Fruit fly (Drosophila melanogaster) whole organism, prepupa: ENCODE measurements around the gene cbt.

Source experiments
- Blimp-1 ChIP-seq: fragments of 200-800 bp; sonication (Bioruptor generic); optimal IDR thresholded peaks from 3 replicates; lab custom pipeline; 2017; ENCODE audit warnings: missing biosample characterization, missing genetic modification characterization, mild to moderate bottlenecking, moderate library complexity, missing genetic modification reagents
- CG10669 ChIP-seq: fragments of 200-800 bp; sonication (Bioruptor generic); optimal IDR thresholded peaks from 3 replicates; lab custom pipeline; 2018; ENCODE audit warnings: missing biosample characterization, mild to moderate bottlenecking, missing genetic modification characterization, moderate library complexity
- CG11294 ChIP-seq: fragments of 200-800 bp; sonication (Bioruptor generic); IDR thresholded peaks from 2 replicates; pipeline ENCODE4 v1.3.6; 2022; ENCODE audit warnings: missing biosample characterization, missing genetic modification characterization
- CG11762 ChIP-seq: fragments of 200-800 bp; sonication (Bioruptor generic); optimal IDR thresholded peaks from 3 replicates; lab custom pipeline; 2016; ENCODE audit warnings: missing biosample characterization, missing genetic modification characterization; ENCODE audit not compliant: insufficient read depth
- CG11902 ChIP-seq: fragments of 200-800 bp; sonication (Bioruptor generic); optimal IDR thresholded peaks from 3 replicates; lab custom pipeline; 2016; ENCODE audit warnings: missing biosample characterization, missing genetic modification characterization
- CG15336 ChIP-seq: fragments of 200-800 bp; sonication (Bioruptor generic); IDR thresholded peaks from 2 replicates; pipeline ENCODE4 v1.3.6; 2022; ENCODE audit warnings: missing biosample characterization, missing genetic modification characterization
- CG1621 ChIP-seq: fragments of 200-800 bp; sonication (Bioruptor generic); optimal IDR thresholded peaks from 3 replicates; lab custom pipeline; 2018; ENCODE audit warnings: missing biosample characterization, mild to moderate bottlenecking, missing genetic modification characterization
- CG16779 ChIP-seq: fragments of 200-800 bp; sonication (Bioruptor generic); optimal IDR thresholded peaks from 3 replicates; lab custom pipeline; 2017; ENCODE audit warnings: missing biosample characterization, mild to moderate bottlenecking, missing genetic modification characterization
- CG3032 ChIP-seq: fragments of 200-800 bp; optimal IDR thresholded peaks from 2 replicates; lab custom pipeline; 2019; ENCODE audit warnings: missing biosample characterization, mild to moderate bottlenecking, missing genetic modification characterization, moderate library complexity
- CG31627 ChIP-seq: fragments of 200-800 bp; sonication (Bioruptor generic); optimal IDR thresholded peaks from 3 replicates; lab custom pipeline; 2016; ENCODE audit warnings: missing biosample characterization, missing genetic modification characterization
- CG32006 ChIP-seq: fragments of 200-800 bp; sonication (Bioruptor generic); optimal IDR thresholded peaks from 3 replicates; lab custom pipeline; 2017; ENCODE audit warnings: missing biosample characterization, mild to moderate bottlenecking, missing genetic modification characterization
- CG34406 ChIP-seq: fragments of 200-800 bp; sonication (Bioruptor generic); optimal IDR thresholded peaks from 3 replicates; lab custom pipeline; 2016; ENCODE audit warnings: missing biosample characterization, missing genetic modification characterization
- CG4318 ChIP-seq: fragments of 200-800 bp; sonication (Bioruptor generic); optimal IDR thresholded peaks from 3 replicates; lab custom pipeline; 2017; ENCODE audit warnings: missing biosample characterization, mild to moderate bottlenecking, missing genetic modification characterization
- CG6276 ChIP-seq: fragments of 200-800 bp; sonication (Bioruptor generic); optimal IDR thresholded peaks from 2 replicates; lab custom pipeline; 2017; ENCODE audit warnings: missing biosample characterization, mild to moderate bottlenecking, missing genetic modification characterization
- CG6808 ChIP-seq: fragments of 200-800 bp; sonication (Bioruptor generic); optimal IDR thresholded peaks from 3 replicates; lab custom pipeline; 2017; ENCODE audit warnings: missing biosample characterization, missing genetic modification characterization, mild to moderate bottlenecking, moderate library complexity, missing genetic modification reagents
- CG6854 ChIP-seq: fragments of 200-800 bp; sonication (Bioruptor generic); optimal IDR thresholded peaks from 2 replicates; lab custom pipeline; 2017; ENCODE audit warnings: missing biosample characterization, mild to moderate bottlenecking, missing genetic modification characterization
- CG7368 ChIP-seq: fragments of 200-800 bp; sonication (Bioruptor generic); optimal IDR thresholded peaks from 3 replicates; lab custom pipeline; 2016; ENCODE audit warnings: missing biosample characterization, missing genetic modification characterization
- CG8119 ChIP-seq: fragments of 200-800 bp; sonication (Bioruptor generic); IDR thresholded peaks from 3 replicates; pipeline ENCODE4 v1.3.6; 2022; ENCODE audit warnings: missing biosample characterization, missing genetic modification characterization
- CG8319 ChIP-seq: fragments of 200-800 bp; sonication (Bioruptor generic); optimal IDR thresholded peaks from 3 replicates; lab custom pipeline; 2016; ENCODE audit warnings: missing biosample characterization, missing genetic modification characterization
- CG8632 ChIP-seq: fragments of 200-800 bp; sonication (Bioruptor generic); optimal IDR thresholded peaks from 3 replicates; lab custom pipeline; 2016; ENCODE audit warnings: missing biosample characterization, missing genetic modification characterization
- CG9139 ChIP-seq: fragments of 200-800 bp; sonication (Bioruptor generic); optimal IDR thresholded peaks from 3 replicates; lab custom pipeline; 2017; ENCODE audit warnings: missing biosample characterization, mild to moderate bottlenecking, missing genetic modification characterization
- Eip75B ChIP-seq: fragments of 200-800 bp; sonication (Bioruptor generic); optimal IDR thresholded peaks from 3 replicates; lab custom pipeline; 2016; ENCODE audit warnings: missing biosample characterization, missing genetic modification characterization
- Eip93F ChIP-seq: fragments of 200-800 bp; sonication (Bioruptor generic); optimal IDR thresholded peaks from 2 replicates; lab custom pipeline; 2016; ENCODE audit warnings: missing biosample characterization, mild to moderate bottlenecking, missing genetic modification characterization
- Ets96B ChIP-seq: fragments of 200-800 bp; optimal IDR thresholded peaks from 2 replicates; lab custom pipeline; 2019; ENCODE audit warnings: missing biosample characterization, mild to moderate bottlenecking, missing genetic modification characterization, moderate library complexity
- Gug ChIP-seq: fragments of 200-800 bp; sonication (Bioruptor generic); IDR thresholded peaks from 2 replicates; pipeline ENCODE4 v1.3.6; 2022; ENCODE audit warnings: missing biosample characterization, missing genetic modification characterization
- Hr38 ChIP-seq: sonication (Bioruptor generic); optimal IDR thresholded peaks from 2 replicates; lab custom pipeline; 2016; ENCODE audit warnings: missing biosample characterization, missing genetic modification characterization
- Hr39 ChIP-seq: fragments of 200-800 bp; sonication (Bioruptor generic); optimal IDR thresholded peaks from 2 replicates; lab custom pipeline; 2016; ENCODE audit warnings: missing biosample characterization, missing genetic modification characterization
- Hr4 ChIP-seq: fragments of 200-800 bp; sonication (Bioruptor generic); optimal IDR thresholded peaks from 3 replicates; lab custom pipeline; 2016; ENCODE audit warnings: missing biosample characterization, missing genetic modification characterization
- Met ChIP-seq: fragments of 200-800 bp; sonication (Bioruptor generic); optimal IDR thresholded peaks from 3 replicates; lab custom pipeline; 2016; ENCODE audit warnings: missing biosample characterization, missing genetic modification characterization
- OdsH ChIP-seq: fragments of 200-800 bp; sonication (Bioruptor generic); optimal IDR thresholded peaks from 3 replicates; lab custom pipeline; 2016; ENCODE audit warnings: missing biosample characterization, missing genetic modification characterization
- Smox ChIP-seq: fragments of 200-800 bp; sonication (Bioruptor generic); optimal IDR thresholded peaks from 3 replicates; lab custom pipeline; 2016; ENCODE audit warnings: missing biosample characterization, missing genetic modification characterization
- Sox102F ChIP-seq: fragments of 200-800 bp; sonication (Bioruptor generic); optimal IDR thresholded peaks from 2 replicates; lab custom pipeline; 2016; ENCODE audit warnings: missing biosample characterization, mild to moderate bottlenecking, missing genetic modification characterization
- achi ChIP-seq: fragments of 200-800 bp; sonication (Bioruptor generic); optimal IDR thresholded peaks from 3 replicates; lab custom pipeline; 2016; ENCODE audit warnings: missing biosample characterization, missing genetic modification characterization
- acj6 ChIP-seq: fragments of 200-800 bp; sonication (Bioruptor generic); optimal IDR thresholded peaks from 3 replicates; lab custom pipeline; 2016; ENCODE audit warnings: missing biosample characterization, missing genetic modification characterization
- cyc ChIP-seq: fragments of 200-800 bp; sonication (Bioruptor generic); optimal IDR thresholded peaks from 3 replicates; lab custom pipeline; 2016; ENCODE audit warnings: missing biosample characterization, missing genetic modification characterization
- dac ChIP-seq: fragments of 200-800 bp; sonication (Bioruptor generic); optimal IDR thresholded peaks from 2 replicates; lab custom pipeline; 2017; ENCODE audit warnings: missing biosample characterization, mild to moderate bottlenecking, missing genetic modification characterization
- dsx ChIP-seq: fragments of 200-800 bp; optimal IDR thresholded peaks from 3 replicates; lab custom pipeline; 2019; ENCODE audit warnings: missing biosample characterization, mild to moderate bottlenecking, missing genetic modification characterization, moderate library complexity; ENCODE audit not compliant: poor library complexity, severe bottlenecking
- eg ChIP-seq: fragments of 200-800 bp; sonication (Bioruptor generic); IDR thresholded peaks from 3 replicates; pipeline ENCODE4 v1.3.6; 2022; ENCODE audit warnings: missing biosample characterization, missing genetic modification characterization
- fd59A ChIP-seq: fragments of 200-800 bp; sonication (Bioruptor generic); optimal IDR thresholded peaks from 2 replicates; lab custom pipeline; 2017; ENCODE audit warnings: missing biosample characterization, mild to moderate bottlenecking, missing genetic modification characterization, missing genetic modification reagents
- fd85E ChIP-seq: fragments of 200-800 bp; sonication (Bioruptor generic); optimal IDR thresholded peaks from 3 replicates; lab custom pipeline; 2016; ENCODE audit warnings: missing biosample characterization, missing genetic modification characterization
- lz ChIP-seq: fragments of 200-800 bp; sonication (Bioruptor generic); optimal IDR thresholded peaks from 3 replicates; lab custom pipeline; 2016; ENCODE audit warnings: missing biosample characterization, missing genetic modification characterization
- net ChIP-seq: fragments of 200-800 bp; sonication (Bioruptor generic); optimal IDR thresholded peaks from 3 replicates; lab custom pipeline; 2016; ENCODE audit warnings: missing biosample characterization, missing genetic modification characterization
- ss ChIP-seq, 2 experiments: fragments of 200-800 bp; sonication (Bioruptor generic); optimal IDR thresholded peaks; 2 replicates in 1 of 2; 3 replicates in 1 of 2; lab custom pipeline; 2017 to 2018; ENCODE audit warnings: mild to moderate bottlenecking in 2 of 2, missing biosample characterization in 2 of 2, missing genetic modification characterization in 2 of 2, moderate library complexity in 1 of 2
- vri ChIP-seq: fragments of 200-800 bp; sonication (Bioruptor generic); optimal IDR thresholded peaks from 3 replicates; lab custom pipeline; 2016; ENCODE audit warnings: missing biosample characterization, mild to moderate bottlenecking, missing genetic modification characterization

cbt gene

dm6 chr2L:517911-518619 is 38.6 kb upstream of the cbt start (continued):
- TF ChIP-seq ss (GFP tag; optimal IDR thresholded peaks at IDR 0.05; lab: Kevin White, UChicago) (no peak), CG6808 (no peak), CG6854 (GFP tag; lab: Kevin White, UChicago) (no peak), CG8632 (peak; percentile 41), CG15336 (GFP tag; lab: Robert Waterston, UW) (no peak), CG10669 (peak; percentile 21), Blimp-1 (peak; percentile 10), CG7368 (GFP tag; lab: Kevin White, UChicago) (peak; percentile 4), dac (GFP tag; lab: Kevin White, UChicago) (no peak), fd85E (GFP tag; lab: Kevin White, UChicago) (no peak), Ets96B (peak; percentile 43), CG11762 (GFP tag; lab: Kevin White, UChicago) (no peak), eg (GFP tag; lab: Robert Waterston, UW) (no peak), cyc (GFP tag; lab: Kevin White, UChicago) (peak; percentile 38), Gug (GFP tag; lab: Robert Waterston, UW) (no peak), achi (peak; percentile 24), Sox102F (GFP tag; lab: Kevin White, UChicago) (peak; percentile 49), CG8119 (GFP tag; lab: Robert Waterston, UW) (no peak)
- TF ChIP-seq, all 60 proteins: peak for 31

dm6 chr2L:516032-516993 is 36.8 kb upstream of the cbt start:
- no peak for TF ChIP-seq Hr38 (GFP tag; lab: Kevin White, UChicago)
- TF ChIP-seq CG16779, result peak; percentile 15
- TF ChIP-seq dsx, result peak; percentile 65
- TF ChIP-seq CG1621, result peak; percentile 76
- TF ChIP-seq CG32006, result peak; percentile 79
- peak; percentile 62 for TF ChIP-seq Hr4
- peak; percentile 70 for TF ChIP-seq achi
- peak; percentile 31 for TF ChIP-seq vri (GFP tag; lab: Kevin White, UChicago)
- TF ChIP-seq CG31627 (GFP tag; lab: Kevin White, UChicago), result peak; percentile 86
- peak; percentile 78 for TF ChIP-seq Sox102F (GFP tag; lab: Kevin White, UChicago)
- peak; percentile 77 for TF ChIP-seq Smox (GFP tag; lab: Kevin White, UChicago)
- peak; percentile 58 for TF ChIP-seq CG8319 (GFP tag; lab: Kevin White, UChicago)
- peak; percentile 72 for TF ChIP-seq fd59A (GFP tag; lab: Kevin White, UChicago)
- peak; percentile 78 for TF ChIP-seq OdsH (GFP tag; lab: Kevin White, UChicago)
- TF ChIP-seq Gug (GFP tag; lab: Robert Waterston, UW), result peak; percentile 70
- TF ChIP-seq Met (GFP tag; lab: Kevin White, UChicago), result peak; percentile 83
- TF ChIP-seq Eip93F, result no peak
- peak; percentile 14 to 59 for TF ChIP-seq ss (GFP tag; optimal IDR thresholded peaks at IDR 0.05; lab: Kevin White, UChicago)
- TF ChIP-seq CG6276 (GFP tag; lab: Kevin White, UChicago), result peak; percentile 59
- TF ChIP-seq CG4318 (GFP tag; lab: Kevin White, UChicago), result peak; percentile 48
- peak; percentile 81 for TF ChIP-seq acj6
- peak; percentile 27 for TF ChIP-seq CG9139 (GFP tag; lab: Kevin White, UChicago)
- peak; percentile 73 for TF ChIP-seq lz (GFP tag; lab: Kevin White, UChicago)
- TF ChIP-seq CG6808, result peak; percentile 75
- peak; percentile 78 for TF ChIP-seq CG11902
- no peak for TF ChIP-seq CG6854 (GFP tag; lab: Kevin White, UChicago)
- TF ChIP-seq cyc (GFP tag; lab: Kevin White, UChicago), result peak; percentile 81
- peak; percentile 80 for TF ChIP-seq CG3032 (tag; lab: Kevin White, UChicago)
- peak; percentile 38 for TF ChIP-seq dac (GFP tag; lab: Kevin White, UChicago)
- peak; percentile 66 for TF ChIP-seq CG8632
- TF ChIP-seq Hr39 (GFP tag; lab: Kevin White, UChicago), result peak; percentile 83
- TF ChIP-seq Eip75B (GFP tag; lab: Kevin White, UChicago), result peak; percentile 84
- peak; percentile 71 for TF ChIP-seq CG34406 (GFP tag; lab: Kevin White, UChicago)
- TF ChIP-seq Blimp-1, result peak; percentile 28
- peak; percentile 74 for TF ChIP-seq net (GFP tag; lab: Kevin White, UChicago)
- TF ChIP-seq CG11294 (GFP tag; lab: Robert Waterston, UW), result peak; percentile 59; the same call in 1 of the 2 replicates
- TF ChIP-seq fd85E (GFP tag; lab: Kevin White, UChicago), result peak; percentile 57
